Worm (Caenorhabditis elegans) whole organism, midembryonic: ENCODE measurements around the gene chil-25.

Experiments used
- T22C8.4 ChIP-seq: fragments of 200-800 bp; sonication (Bioruptor generic); IDR thresholded peaks from 2 replicates; pipeline ENCODE4 v1.3.6; 2022; ENCODE audit warnings: missing genetic modification characterization, missing compliant biosample characterization
- cog-1 ChIP-seq: sonication (generic microtip); optimal IDR thresholded peaks from 2 replicates; lab custom pipeline; 2016; ENCODE audit warnings: missing genetic modification characterization, missing compliant biosample characterization
- flt-1 ChIP-seq: fragments of 200-800 bp; sonication (Bioruptor generic); IDR thresholded peaks from 2 replicates; pipeline ENCODE4 v1.3.6; 2022; ENCODE audit warnings: missing genetic modification characterization, missing compliant biosample characterization
- klf-2 ChIP-seq: fragments of 200-800 bp; sonication (Bioruptor generic); conservative IDR thresholded peaks from 2 replicates; pipeline ENCODE4 v1.3.6; 2022; ENCODE audit warnings: missing genetic modification reagents, missing genetic modification characterization, missing compliant biosample characterization
- med-1 ChIP-seq: sonication (generic microtip); optimal IDR thresholded peaks from 2 replicates; lab custom pipeline; 2017; ENCODE audit warnings: missing genetic modification characterization, mild to moderate bottlenecking, missing compliant biosample characterization, antibody characterized with exemption, missing genetic modification reagents; ENCODE audit not compliant: insufficient read depth
- ref-1 ChIP-seq: fragments of 200-800 bp; sonication (Bioruptor generic); conservative IDR thresholded peaks from 2 replicates; pipeline ENCODE4 v1.3.6; 2022; ENCODE audit warnings: missing genetic modification reagents, missing genetic modification characterization, missing compliant biosample characterization
- tab-1 ChIP-seq: fragments of 200-800 bp; sonication (Bioruptor generic); IDR thresholded peaks from 2 replicates; pipeline ENCODE4 v1.3.6; 2022; ENCODE audit warnings: missing genetic modification characterization, missing compliant biosample characterization
- ztf-23 ChIP-seq: fragments of 200-800 bp; sonication (Bioruptor generic); IDR thresholded peaks from 2 replicates; pipeline ENCODE4 v1.3.6; 2022; ENCODE audit warnings: missing genetic modification reagents, missing genetic modification characterization, missing compliant biosample characterization
- ztf-29 ChIP-seq: fragments of 200-800 bp; sonication (Bioruptor generic); IDR thresholded peaks from 2 replicates; pipeline ENCODE4 v1.3.6; 2022; ENCODE audit warnings: missing genetic modification reagents, missing genetic modification characterization, missing compliant biosample characterization

The chil-25 gene

DNA sequence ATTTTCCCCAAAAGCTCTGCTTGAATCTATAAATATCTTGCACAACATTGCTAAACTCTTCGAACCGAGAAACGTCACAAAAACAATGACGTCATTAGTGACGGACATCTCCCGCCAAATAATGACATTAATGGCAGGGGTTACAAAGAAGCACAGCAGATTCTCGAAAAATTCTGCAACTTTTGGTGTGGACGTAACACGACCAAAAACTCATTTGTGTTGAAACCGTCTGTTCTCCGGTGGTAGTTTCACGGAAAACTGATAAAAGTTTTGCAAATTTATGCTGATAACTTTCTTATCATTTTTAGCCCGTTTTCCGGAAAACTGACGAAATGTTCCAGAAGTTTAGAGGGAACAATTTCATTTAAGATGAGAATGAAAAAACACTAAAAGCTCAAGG is 24.3 kb upstream of the chil-25 start:
- TF ChIP-seq ref-1 (GFP tag; lab: Robert Waterston, UW) (no peak), med-1 (GFP tag; lab: Kevin White, UChicago) (no peak), cog-1 (tag; lab: Kevin White, UChicago) (no peak), ztf-29 (no peak)

- TF ChIP-seq ztf-29 (no peak), ztf-23 (GFP tag; lab: Robert Waterston, UW) (no peak), med-1 (GFP tag; lab: Kevin White, UChicago) (no peak), ref-1 (GFP tag; lab: Robert Waterston, UW) (no peak), flt-1 (no peak), tab-1 (GFP tag; lab: Robert Waterston, UW) (no peak), klf-2 (GFP tag; lab: Robert Waterston, UW) (no peak)
These were observed 23.0 kb upstream of the chil-25 start for ce11 chrII:9497309-9497708.

DNA sequence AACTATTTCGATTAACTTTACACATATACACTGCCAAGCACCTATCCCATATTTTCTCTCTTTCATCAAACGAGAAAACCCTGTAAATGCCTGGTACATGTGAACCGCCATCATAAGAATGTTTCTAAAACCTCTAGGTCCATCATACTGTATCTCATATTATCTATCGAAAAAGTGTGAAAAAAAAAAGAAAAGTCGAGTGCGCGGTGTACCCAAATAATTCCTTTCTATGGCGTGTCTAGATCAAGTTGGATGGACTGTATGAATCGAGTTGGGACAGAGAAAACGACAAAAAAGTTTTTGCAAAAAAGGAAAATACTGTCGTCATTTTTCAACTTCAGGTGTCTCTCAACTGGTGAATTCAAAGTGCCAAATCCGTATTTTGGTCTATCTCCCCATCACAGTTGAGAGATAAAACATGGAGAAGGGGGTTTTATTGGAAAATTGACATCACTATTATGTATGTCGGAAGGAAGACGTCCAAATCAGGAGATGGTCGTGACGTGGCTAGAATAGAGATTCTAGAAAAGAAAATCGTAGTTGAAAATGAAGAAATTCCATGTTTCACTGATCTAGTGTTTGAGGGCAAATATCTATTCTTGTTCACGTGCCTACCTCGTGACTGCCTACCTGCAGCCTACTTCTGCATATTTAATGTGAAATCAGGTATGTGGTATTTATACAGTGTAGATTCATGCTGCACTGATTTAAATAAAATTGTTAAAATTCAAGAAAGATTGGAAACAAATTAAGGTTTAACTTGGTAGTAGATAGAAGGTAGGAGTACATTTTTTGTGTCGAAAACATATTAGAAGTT is 19.2 kb upstream of the chil-25 start:
- TF ChIP-seq cog-1 (tag; lab: Kevin White, UChicago) = no peak
- no peak for TF ChIP-seq flt-1
- TF ChIP-seq med-1 (GFP tag; lab: Kevin White, UChicago) = no peak
- no peak for TF ChIP-seq ref-1 (GFP tag; lab: Robert Waterston, UW)
- no peak for TF ChIP-seq ztf-29
- TF ChIP-seq ztf-23 (GFP tag; lab: Robert Waterston, UW) = no peak
- no peak for TF ChIP-seq tab-1 (GFP tag; lab: Robert Waterston, UW)
- TF ChIP-seq klf-2 (GFP tag; lab: Robert Waterston, UW) = no peak
- no peak for TF ChIP-seq T22C8.4 (GFP tag; lab: Robert Waterston, UW)

DNA sequence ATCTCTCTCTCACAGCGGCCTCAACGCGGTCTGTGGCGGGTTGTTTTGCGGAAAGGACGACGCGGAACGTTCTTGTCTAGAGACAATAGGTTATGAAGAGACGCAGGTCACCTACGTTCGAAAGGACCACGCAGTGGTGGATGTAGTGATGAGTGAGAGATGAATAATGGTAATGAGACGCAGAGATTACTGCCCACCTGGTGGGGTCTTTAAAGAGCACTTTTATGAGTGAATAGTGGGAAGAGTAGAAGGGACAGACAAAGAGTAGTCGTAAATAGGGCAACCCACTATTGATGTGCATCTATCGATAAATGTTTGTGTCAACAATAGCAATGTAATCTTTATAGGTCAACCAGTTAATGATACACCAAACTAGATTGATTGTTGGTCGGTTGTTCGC is 16.8 kb upstream of the chil-25 start:
- TF ChIP-seq flt-1 (peak; percentile 42; the same call in 1 of the 2 replicates), ztf-23 (GFP tag; lab: Robert Waterston, UW) (no peak), tab-1 (GFP tag; lab: Robert Waterston, UW) (0 out of 2 replicates have a peak, but pooled peaks have one; percentile 34), ztf-29 (no peak), klf-2 (GFP tag; lab: Robert Waterston, UW) (no peak), med-1 (GFP tag; lab: Kevin White, UChicago) (no peak), cog-1 (tag; lab: Kevin White, UChicago) (peak; percentile 67), T22C8.4 (GFP tag; lab: Robert Waterston, UW) (no peak), ref-1 (GFP tag; lab: Robert Waterston, UW) (no peak)

DNA sequence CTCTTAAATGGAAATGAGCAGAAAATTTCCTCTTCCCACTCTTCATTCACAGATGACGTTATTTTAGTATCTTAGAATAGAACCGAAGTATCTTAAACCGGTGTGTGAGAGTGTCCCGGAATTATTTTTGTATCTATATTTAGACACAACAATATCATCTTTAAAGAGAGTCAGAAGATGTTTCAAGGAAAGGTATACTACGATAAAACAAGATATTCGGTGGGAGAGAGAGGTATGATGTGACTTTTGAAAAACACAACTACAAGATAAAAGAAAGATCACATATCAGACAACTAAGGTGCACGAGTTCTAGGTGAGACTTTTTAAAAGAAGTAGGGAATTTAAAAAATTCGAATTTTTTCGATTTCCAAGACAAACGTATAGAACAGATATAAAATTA is 16.3 kb upstream of the chil-25 start:
- TF ChIP-seq cog-1 (tag; lab: Kevin White, UChicago) = no peak
- TF ChIP-seq flt-1 = no peak
- TF ChIP-seq med-1 (GFP tag; lab: Kevin White, UChicago) = no peak
- TF ChIP-seq ref-1 (GFP tag; lab: Robert Waterston, UW) = no peak
- no peak for TF ChIP-seq T22C8.4 (GFP tag; lab: Robert Waterston, UW)
- TF ChIP-seq tab-1 (GFP tag; lab: Robert Waterston, UW) = no peak
- TF ChIP-seq klf-2 (GFP tag; lab: Robert Waterston, UW) = no peak
- TF ChIP-seq ztf-29 = no peak
- TF ChIP-seq ztf-23 (GFP tag; lab: Robert Waterston, UW) = no peak

ce11 chrII:9489922-9490321 is 15.7 kb upstream of the chil-25 start:
- no peak for TF ChIP-seq med-1 (GFP tag; lab: Kevin White, UChicago)
- no peak for TF ChIP-seq flt-1
- TF ChIP-seq T22C8.4 (GFP tag; lab: Robert Waterston, UW) = no peak
- TF ChIP-seq cog-1 (tag; lab: Kevin White, UChicago) = no peak
- TF ChIP-seq ztf-29 = no peak
- TF ChIP-seq ref-1 (GFP tag; lab: Robert Waterston, UW) = no peak
- TF ChIP-seq tab-1 (GFP tag; lab: Robert Waterston, UW) = no peak
- TF ChIP-seq ztf-23 (GFP tag; lab: Robert Waterston, UW) = no peak
- no peak for TF ChIP-seq klf-2 (GFP tag; lab: Robert Waterston, UW)

- TF ChIP-seq tab-1 (GFP tag; lab: Robert Waterston, UW) = no peak
- TF ChIP-seq ztf-29 = no peak
- no peak for TF ChIP-seq med-1 (GFP tag; lab: Kevin White, UChicago)
- no peak for TF ChIP-seq flt-1
These were observed 13.2 kb upstream of the chil-25 start, which contains the start of gene T19H5.4 for ce11 chrII:9487337-9487950. TSS of gene T19H5.4 (minus strand) at chrII:9487387.

ce11 chrII:9485081-9485730 is 10.9 kb upstream of the chil-25 start:
- TF ChIP-seq ztf-23 (GFP tag; lab: Robert Waterston, UW) (no peak), tab-1 (GFP tag; lab: Robert Waterston, UW) (no peak), med-1 (GFP tag; lab: Kevin White, UChicago) (no peak), klf-2 (GFP tag; lab: Robert Waterston, UW) (no peak), ref-1 (GFP tag; lab: Robert Waterston, UW) (no peak), T22C8.4 (GFP tag; lab: Robert Waterston, UW) (no peak)

DNA sequence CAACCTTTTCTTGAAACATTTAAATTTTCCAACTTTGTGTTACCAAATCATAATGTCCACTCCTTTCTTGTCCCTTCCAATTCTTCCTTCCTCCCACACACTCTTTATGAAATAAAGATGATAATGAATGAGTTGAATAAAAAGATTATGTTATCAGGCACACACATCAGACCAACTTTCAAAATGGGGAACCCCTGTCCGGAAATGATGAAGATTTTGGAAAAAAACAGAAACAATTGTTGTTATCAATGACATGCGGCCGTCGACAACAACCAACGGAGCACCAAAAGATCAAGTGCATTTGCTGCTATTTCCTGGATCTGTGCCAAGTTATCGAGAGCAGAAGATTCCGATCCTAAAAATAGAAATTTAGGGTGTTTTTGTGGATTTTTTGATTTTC is 9.1 kb upstream of the chil-25 start:
- no peak for TF ChIP-seq ref-1 (GFP tag; lab: Robert Waterston, UW)
- no peak for TF ChIP-seq med-1 (GFP tag; lab: Kevin White, UChicago)
- no peak for TF ChIP-seq flt-1
- no peak for TF ChIP-seq tab-1 (GFP tag; lab: Robert Waterston, UW)
- TF ChIP-seq ztf-29 = no peak
- no peak for TF ChIP-seq cog-1 (tag; lab: Kevin White, UChicago)
- TF ChIP-seq ztf-23 (GFP tag; lab: Robert Waterston, UW) = no peak
- TF ChIP-seq klf-2 (GFP tag; lab: Robert Waterston, UW) = no peak
- no peak for TF ChIP-seq T22C8.4 (GFP tag; lab: Robert Waterston, UW)
